Fruit fly (Drosophila melanogaster) whole organism, embryonic: ENCODE data around the gene RabX4.
A peak's percentile ranks its signal among the peaks of the same experiment; 100 is the strongest.

Source experiments
- Antp ChIP-seq: fragments of 200-800 bp; sonication (Bioruptor generic); optimal IDR thresholded peaks from 3 replicates; lab custom pipeline; 2016; ENCODE audit warnings: missing biosample characterization, missing genetic modification characterization
- Atf3 ChIP-seq: fragments of 200-800 bp; sonication (Bioruptor generic); optimal IDR thresholded peaks from 3 replicates; lab custom pipeline; 2016; ENCODE audit warnings: missing biosample characterization, missing genetic modification characterization
- Awh ChIP-seq: fragments of 200-800 bp; sonication (Bioruptor generic); IDR thresholded peaks from 2 replicates; pipeline ENCODE4, ENCODE4 v1.3.6; 2022; ENCODE audit warnings: missing biosample characterization, missing genetic modification characterization
- CG11093 ChIP-seq: fragments of 200-800 bp; sonication (Bioruptor generic); IDR thresholded peaks from 3 replicates; pipeline ENCODE4 v1.3.6; 2022; ENCODE audit warnings: missing biosample characterization, missing genetic modification characterization
- CG11696 ChIP-seq: fragments of 200-800 bp; sonication (Bioruptor generic); IDR thresholded peaks from 2 replicates; pipeline ENCODE4 v1.3.6; 2022; ENCODE audit warnings: missing biosample characterization, missing genetic modification characterization
- CG12071 ChIP-seq: fragments of 200-800 bp; sonication (Bioruptor generic); optimal IDR thresholded peaks from 3 replicates; lab custom pipeline; 2018; ENCODE audit warnings: missing biosample characterization, mild to moderate bottlenecking, missing genetic modification characterization
- CG12236 ChIP-seq: fragments of 200-800 bp; sonication (Bioruptor generic); optimal IDR thresholded peaks from 2 replicates; lab custom pipeline; 2016; ENCODE audit warnings: missing biosample characterization, missing genetic modification characterization
- CG12299 ChIP-seq: fragments of 200-800 bp; sonication (Bioruptor generic); optimal IDR thresholded peaks from 2 replicates; lab custom pipeline; 2018; ENCODE audit warnings: missing biosample characterization, mild to moderate bottlenecking, missing genetic modification characterization
- CG1233 ChIP-seq: fragments of 200-800 bp; sonication (Bioruptor generic); optimal IDR thresholded peaks from 4 replicates; lab custom pipeline; 2018; ENCODE audit warnings: missing biosample characterization, mild to moderate bottlenecking, missing genetic modification characterization
- CG13775 ChIP-seq: fragments of 200-800 bp; sonication (Bioruptor generic); optimal IDR thresholded peaks from 3 replicates; lab custom pipeline; 2017; ENCODE audit warnings: missing biosample characterization, mild to moderate bottlenecking, missing genetic modification characterization
- CG1603 ChIP-seq: fragments of 200-800 bp; sonication (Bioruptor generic); optimal IDR thresholded peaks from 2 replicates; lab custom pipeline; 2019; ENCODE audit warnings: missing biosample characterization, mild to moderate bottlenecking, missing genetic modification characterization, moderate library complexity
- CG1647 ChIP-seq: fragments of 200-800 bp; sonication (Bioruptor generic); optimal IDR thresholded peaks from 3 replicates; lab custom pipeline; 2016; ENCODE audit warnings: missing biosample characterization, missing genetic modification characterization
- CG16863 ChIP-seq: fragments of 200-800 bp; sonication (Bioruptor generic); optimal IDR thresholded peaks from 3 replicates; lab custom pipeline; 2016; ENCODE audit warnings: missing biosample characterization, missing genetic modification characterization
- CG17186 ChIP-seq: fragments of 200-800 bp; sonication (Bioruptor generic); optimal IDR thresholded peaks from 3 replicates; lab custom pipeline; 2017; ENCODE audit warnings: missing biosample characterization, missing genetic modification reagents, missing genetic modification characterization
- CG2116 ChIP-seq: fragments of 200-800 bp; sonication (Bioruptor generic); optimal IDR thresholded peaks from 3 replicates; lab custom pipeline; 2018; ENCODE audit warnings: missing biosample characterization, mild to moderate bottlenecking, missing genetic modification characterization
- CG31365 ChIP-seq: fragments of 200-800 bp; sonication (Bioruptor generic); optimal IDR thresholded peaks from 2 replicates; lab custom pipeline; 2018; ENCODE audit warnings: missing biosample characterization, mild to moderate bottlenecking, missing genetic modification characterization
- CG32532 ChIP-seq: fragments of 200-800 bp; sonication (Bioruptor generic); IDR thresholded peaks from 2 replicates; pipeline ENCODE4 v1.3.6; 2022; ENCODE audit warnings: missing biosample characterization, missing genetic modification characterization
- CG4617 ChIP-seq: fragments of 200-800 bp; sonication (Bioruptor generic); optimal IDR thresholded peaks from 3 replicates; lab custom pipeline; 2016; ENCODE audit warnings: missing biosample characterization, missing genetic modification characterization, borderline replicate concordance
- CG7556 ChIP-seq: fragments of 200-800 bp; sonication (Bioruptor generic); optimal IDR thresholded peaks from 2 replicates; lab custom pipeline; 2017; ENCODE audit warnings: missing biosample characterization, mild to moderate bottlenecking, missing genetic modification characterization
- CG7745 ChIP-seq: fragments of 200-800 bp; sonication (Bioruptor generic); optimal IDR thresholded peaks from 2 replicates; lab custom pipeline; 2018; ENCODE audit warnings: missing biosample characterization, mild to moderate bottlenecking, missing genetic modification characterization, moderate library complexity
- CG7928 ChIP-seq: fragments of 200-800 bp; sonication (Bioruptor generic); optimal IDR thresholded peaks from 2 replicates; lab custom pipeline; 2017; ENCODE audit warnings: missing biosample characterization, mild to moderate bottlenecking, missing genetic modification characterization
- CG8281 ChIP-seq: fragments of 200-800 bp; sonication (Bioruptor generic); optimal IDR thresholded peaks from 2 replicates; lab custom pipeline; 2018; ENCODE audit warnings: missing biosample characterization, mild to moderate bottlenecking, missing genetic modification characterization, moderate library complexity
- CG8388 ChIP-seq: fragments of 200-800 bp; sonication (Bioruptor generic); optimal IDR thresholded peaks from 2 replicates; lab custom pipeline; 2019; ENCODE audit warnings: missing biosample characterization, mild to moderate bottlenecking, missing genetic modification characterization, moderate library complexity
- CG9727 ChIP-seq: fragments of 200-800 bp; sonication (Bioruptor generic); optimal IDR thresholded peaks from 3 replicates; lab custom pipeline; 2017; ENCODE audit warnings: missing biosample characterization, mild to moderate bottlenecking, missing genetic modification characterization
- CoRest ChIP-seq: fragments of 200-800 bp; sonication (Bioruptor generic); optimal IDR thresholded peaks from 3 replicates; lab custom pipeline; 2018; ENCODE audit warnings: missing biosample characterization, mild to moderate bottlenecking, missing genetic modification characterization, moderate library complexity
- D19A ChIP-seq: fragments of 200-800 bp; optimal IDR thresholded peaks from 3 replicates; lab custom pipeline; 2019; ENCODE audit warnings: missing biosample characterization, mild to moderate bottlenecking, missing genetic modification characterization, moderate library complexity
- Dip2 ChIP-seq: fragments of 200-800 bp; sonication (Bioruptor generic); IDR thresholded peaks from 2 replicates; pipeline ENCODE4 v1.3.6; 2022; ENCODE audit warnings: missing biosample characterization, missing genetic modification characterization
- Dip3 ChIP-seq: fragments of 200-800 bp; sonication (Bioruptor generic); optimal IDR thresholded peaks from 3 replicates; lab custom pipeline; 2016; ENCODE audit warnings: missing biosample characterization, missing genetic modification characterization
- Ets65A ChIP-seq: fragments of 200-800 bp; sonication (Bioruptor generic); peaks from one replicate; lab custom pipeline; 2016; ENCODE audit warnings: missing biosample characterization, missing genetic modification characterization
- HLH54F ChIP-seq: fragments of 200-800 bp; sonication (Bioruptor generic); optimal IDR thresholded peaks from 3 replicates; lab custom pipeline; 2016; ENCODE audit warnings: missing biosample characterization, missing genetic modification characterization
- HLHmδ ChIP-seq: fragments of 200-800 bp; sonication (Bioruptor generic); optimal IDR thresholded peaks from 2 replicates; lab custom pipeline; 2018; ENCODE audit warnings: missing biosample characterization, mild to moderate bottlenecking, missing genetic modification characterization, moderate library complexity
- Hey ChIP-seq: fragments of 200-800 bp; sonication (Bioruptor generic); optimal IDR thresholded peaks from 3 replicates; lab custom pipeline; 2018; ENCODE audit warnings: missing biosample characterization, mild to moderate bottlenecking, missing genetic modification characterization
- PHDP ChIP-seq: fragments of 200-800 bp; sonication (Bioruptor generic); optimal IDR thresholded peaks from 3 replicates; lab custom pipeline; 2018; ENCODE audit warnings: missing biosample characterization, mild to moderate bottlenecking, missing genetic modification characterization, moderate library complexity
- Sox100B ChIP-seq: fragments of 200-800 bp; sonication (Bioruptor generic); optimal IDR thresholded peaks from 3 replicates; lab custom pipeline; 2018; ENCODE audit warnings: missing biosample characterization, mild to moderate bottlenecking, missing genetic modification characterization
- Sox102F ChIP-seq: fragments of 200-800 bp; sonication (Bioruptor generic); optimal IDR thresholded peaks from 2 replicates; lab custom pipeline; 2018; ENCODE audit warnings: missing biosample characterization, mild to moderate bottlenecking, missing genetic modification characterization, moderate library complexity
- ab ChIP-seq: fragments of 200-800 bp; sonication (Bioruptor generic); optimal IDR thresholded peaks from 2 replicates; lab custom pipeline; 2016; ENCODE audit warnings: missing biosample characterization, missing genetic modification characterization
- aop ChIP-seq: fragments of 200-800 bp; sonication (Bioruptor generic); IDR thresholded peaks from 2 replicates; pipeline ENCODE4 v1.3.6; 2022; ENCODE audit warnings: missing biosample characterization, missing genetic modification characterization
- bowl ChIP-seq: fragments of 200-800 bp; sonication (Bioruptor generic); IDR thresholded peaks from 2 replicates; pipeline ENCODE4 v1.3.6; 2022; ENCODE audit warnings: missing biosample characterization, missing genetic modification characterization
- cato ChIP-seq: fragments of 200-800 bp; sonication (Bioruptor generic); optimal IDR thresholded peaks from 2 replicates; lab custom pipeline; 2016; ENCODE audit warnings: missing biosample characterization, missing genetic modification characterization, borderline replicate concordance
- crol ChIP-seq: fragments of 200-800 bp; sonication (Bioruptor generic); IDR thresholded peaks from 2 replicates; pipeline ENCODE4 v1.3.6; 2022; ENCODE audit warnings: missing biosample characterization, missing genetic modification characterization
- crp ChIP-seq, 2 experiments: fragments of 200-800 bp; sonication (Bioruptor generic); optimal IDR thresholded peaks; 2 replicates in 1 of 2; 3 replicates in 1 of 2; lab custom pipeline; 2017; ENCODE audit warnings: missing biosample characterization in 2 of 2, missing genetic modification characterization in 2 of 2, mild to moderate bottlenecking in 1 of 2, moderate library complexity in 1 of 2
- danr ChIP-seq: fragments of 200-800 bp; sonication (Bioruptor generic); IDR thresholded peaks from 2 replicates; pipeline ENCODE4 v1.3.6; 2022; ENCODE audit warnings: missing biosample characterization, missing genetic modification characterization
- hkb ChIP-seq, 2 experiments: fragments of 200-800 bp in 1 of 2; fragments of >200 bp in 1 of 2; sonication (Bioruptor generic) in 1 of 2; IDR thresholded peaks in 1 of 2; optimal IDR thresholded peaks in 1 of 2; 2 replicates each; pipeline versions ENCODE4 v1.3.6 to Lab custom; 2017 to 2022; ENCODE audit warnings: missing biosample characterization in 1 of 2, missing genetic modification characterization in 1 of 2
- mam ChIP-seq: fragments of 200-800 bp; sonication (Bioruptor generic); optimal IDR thresholded peaks from 3 replicates; lab custom pipeline; 2016; ENCODE audit warnings: missing biosample characterization, missing genetic modification characterization
- pan ChIP-seq, 4 experiments: fragments of >200 bp in 3 of 4; fragments of 200-800 bp in 1 of 4; sonication (Bioruptor generic) in 1 of 4; optimal IDR thresholded peaks in 3 of 4; IDR thresholded peaks in 1 of 4; 2 replicates each; pipeline versions ENCODE4 v1.3.6 to Lab custom; 2017 to 2022; ENCODE audit warnings: missing biosample characterization in 2 of 4, missing genetic modification characterization in 2 of 4, mixed read lengths in 1 of 4
- sens ChIP-seq: fragments of 200-800 bp; sonication (Bioruptor generic); peaks from one replicate; lab custom pipeline; 2016; ENCODE audit warnings: missing biosample characterization, missing genetic modification characterization
- tap ChIP-seq: fragments of 200-800 bp; optimal IDR thresholded peaks from 3 replicates; lab custom pipeline; 2019; ENCODE audit warnings: missing biosample characterization, mild to moderate bottlenecking, missing genetic modification characterization, moderate library complexity
- ttk ChIP-seq: fragments of 200-800 bp; sonication (Bioruptor generic); IDR thresholded peaks from 2 replicates; pipeline ENCODE4 v2.1.2; 2022; ENCODE audit warnings: missing biosample characterization, missing genetic modification characterization
- unc-4 ChIP-seq: fragments of 200-800 bp; sonication (Bioruptor generic); IDR thresholded peaks from 2 replicates; pipeline ENCODE4 v1.3.6; 2022; ENCODE audit warnings: missing biosample characterization, missing genetic modification characterization; ENCODE audit not compliant: partially characterized antibody
- zen ChIP-seq: fragments of 200-800 bp; sonication (Bioruptor generic); optimal IDR thresholded peaks from 3 replicates; lab custom pipeline; 2018; ENCODE audit warnings: missing biosample characterization, mild to moderate bottlenecking, missing genetic modification characterization, moderate library complexity

Gene RabX4

dm6 chr3R:24850420-24850819 is 22.2 kb upstream of the RabX4 start, which contains the start of gene CG7006 (continued):
- TF ChIP-seq pan (optimal IDR thresholded peaks at IDR 0.05; lab: Kevin White, UChicago) (no peak), pan (GFP tag; optimal IDR thresholded peaks at IDR 0.05 in 1 of 2, IDR thresholded peaks at IDR 0.05 in 1 of 2) (peak in 1 of 2 experiments; percentile 60), zen (tag; lab: Kevin White, UChicago) (peak; percentile 37), CoRest (tag; lab: Kevin White, UChicago) (peak; percentile 58), Antp (GFP tag; lab: Kevin White, UChicago) (peak; percentile 78), CG7745 (tag; lab: Kevin White, UChicago) (no peak), tap (tag; lab: Kevin White, UChicago) (no peak), HLHmδ (GFP tag; lab: Kevin White, UChicago) (no peak), CG13775 (no peak), danr (GFP tag; lab: Robert Waterston, UW) (no peak), CG2116 (GFP tag; lab: Kevin White, UChicago) (peak; percentile 67), CG32532 (GFP tag; lab: Robert Waterston, UW) (peak; percentile 70; the same call in 1 of the 2 replicates), CG8281 (no peak), aop (GFP tag; lab: Robert Waterston, UW) (0 out of 2 replicates have a peak, but pooled peaks have one; percentile 28), CG11696 (GFP tag; lab: Robert Waterston, UW) (no peak), unc-4 (GFP tag; lab: Robert Waterston, UW) (peak; percentile 73), CG16863 (GFP tag; lab: Kevin White, UChicago) (peak; percentile 43), Sox102F (GFP tag; lab: Kevin White, UChicago) (no peak), CG7556 (peak; percentile 52), CG12299 (no peak), CG12071 (GFP tag; lab: Kevin White, UChicago) (no peak), Ets65A (GFP tag; lab: Kevin White, UChicago) (peak; percentile 99), Hey (tag; lab: Kevin White, UChicago) (no peak), Atf3 (peak; percentile 48), CG31365 (tag; lab: Kevin White, UChicago) (no peak), crp (GFP tag; optimal IDR thresholded peaks at IDR 0.05; lab: Kevin White, UChicago) (peak in 1 of 2 experiments; percentile 41), CG11093 (GFP tag; lab: Robert Waterston, UW) (no peak), CG8388 (GFP tag; lab: Kevin White, UChicago) (no peak), sens (GFP tag; lab: Kevin White, UChicago) (peak; percentile 87), CG7928 (peak; percentile 29), CG9727 (GFP tag; lab: Kevin White, UChicago) (peak; percentile 10), CG17186 (GFP tag; lab: Kevin White, UChicago) (peak; percentile 52), Awh (GFP tag; lab: Robert Waterston, UW) (no peak), mam (peak; percentile 91), HLH54F (GFP tag; lab: Kevin White, UChicago) (peak; percentile 87), CG1233 (GFP tag; lab: Kevin White, UChicago) (peak; percentile 30), crol (no peak), hkb (optimal IDR thresholded peaks at IDR 0.05; lab: Kevin White, UChicago) (no peak), hkb (GFP tag; IDR thresholded peaks at IDR 0.05; lab: Robert Waterston, UW) (peak; percentile 43; the same call in 1 of the 2 replicates), CG1603 (tag; lab: Kevin White, UChicago) (peak; percentile 86), D19A (tag; lab: Kevin White, UChicago) (no peak), ttk (GFP tag; lab: Robert Waterston, UW) (peak; percentile 52), ab (GFP tag; lab: Kevin White, UChicago) (peak; percentile 16), Dip2 (GFP tag; lab: Robert Waterston, UW) (no peak), cato (GFP tag; lab: Kevin White, UChicago) (peak; percentile 43), CG12236 (GFP tag; lab: Kevin White, UChicago) (no peak), bowl (no peak), PHDP (no peak), CG4617 (GFP tag; lab: Kevin White, UChicago) (peak; percentile 79), Sox100B (GFP tag; lab: Kevin White, UChicago) (no peak), Dip3 (peak; percentile 75), CG1647 (GFP tag; lab: Kevin White, UChicago) (peak; percentile 86)
